Worm (Caenorhabditis elegans): ENCODE measurements around the gene C36B7.4.

DNA sequence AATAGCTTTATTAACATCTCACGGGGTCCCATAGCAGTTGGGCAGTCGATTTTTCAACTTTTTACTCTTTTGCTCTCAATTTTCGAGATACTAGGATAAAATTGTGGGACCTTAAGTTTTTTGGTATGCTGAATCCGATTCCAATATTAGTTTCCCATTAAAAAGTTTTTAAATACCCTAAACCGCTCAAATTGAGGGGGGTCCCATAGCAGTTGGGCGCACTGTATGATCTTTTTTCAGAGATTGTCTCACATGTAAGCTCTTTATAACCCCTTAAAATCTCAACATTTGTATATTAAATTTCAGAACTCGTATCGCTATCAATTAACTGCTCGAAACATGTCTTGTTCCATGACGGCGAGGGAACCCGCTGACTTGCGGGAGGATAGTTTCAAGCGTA, 20.3 kb upstream of the C36B7.4 start, which contains the start of gene C36B7.2:
- TF ChIP-seq rnt-1 (tag; optimal IDR thresholded peaks at IDR 0.05) = no peak
- no peak for TF ChIP-seq ceh-31 (tag; optimal IDR thresholded peaks at IDR 0.05)
- no peak for TF ChIP-seq pqm-1 (tag; optimal IDR thresholded peaks at IDR 0.05)
- TF ChIP-seq unc-86 (tag; optimal IDR thresholded peaks at IDR 0.05) = no peak
- no peak for TF ChIP-seq ets-4 (tag; optimal IDR thresholded peaks at IDR 0.05)
